Worm (Caenorhabditis elegans) whole organism, late embryonic: ENCODE results near the gene K08D8.2.

ENCODE experiments used
- C08G9.2 ChIP-seq: sonication (generic microtip); optimal IDR thresholded peaks from 2 replicates; lab custom pipeline; 2016; ENCODE audit warnings: mild to moderate bottlenecking, missing genetic modification characterization, moderate library complexity, missing compliant biosample characterization
- ama-1 ChIP-seq: fragments of 150-350 bp; optimal IDR thresholded peaks from 2 replicates; lab custom pipeline; 2014
- ceh-22 ChIP-seq: sonication (generic microtip); optimal IDR thresholded peaks from 2 replicates; lab custom pipeline; 2017; ENCODE audit warnings: missing biosample characterization, missing genetic modification characterization
- ceh-34 ChIP-seq: sonication (generic microtip); optimal IDR thresholded peaks from 2 replicates; lab custom pipeline; 2016; ENCODE audit warnings: mild to moderate bottlenecking, missing genetic modification characterization, missing compliant biosample characterization
- elt-2 ChIP-seq: sonication (generic microtip); optimal IDR thresholded peaks from 2 replicates; lab custom pipeline; 2016; ENCODE audit warnings: missing genetic modification reagents, missing genetic modification characterization, missing compliant biosample characterization
- gmeb-2 ChIP-seq: sonication (generic microtip); optimal IDR thresholded peaks from 2 replicates; lab custom pipeline; 2016; ENCODE audit warnings: missing genetic modification characterization, inconsistent platforms, missing compliant biosample characterization
- hlh-13 ChIP-seq: fragments of 200-800 bp; sonication (Bioruptor generic); optimal IDR thresholded peaks from 2 replicates; lab custom pipeline; 2018; ENCODE audit warnings: mild to moderate bottlenecking, missing genetic modification characterization, missing compliant biosample characterization
- hlh-6 ChIP-seq: sonication (generic microtip); optimal IDR thresholded peaks from 2 replicates; lab custom pipeline; 2016; ENCODE audit warnings: missing genotype, missing genetic modification characterization, missing compliant biosample characterization
- pha-4 ChIP-seq: fragments of 150-350 bp; optimal IDR thresholded peaks from 2 replicates; lab custom pipeline; 2018; ENCODE audit warnings: missing biosample characterization, missing genetic modification reagents, missing genetic modification characterization
- pros-1 ChIP-seq: fragments of 150-350 bp; optimal IDR thresholded peaks from 2 replicates; lab custom pipeline; 2014; ENCODE audit warnings: missing biosample characterization, missing genetic modification reagents, missing genetic modification characterization
- tbx-2 ChIP-seq: sonication (generic microtip); optimal IDR thresholded peaks from 2 replicates; lab custom pipeline; 2016; ENCODE audit warnings: missing genetic modification characterization, missing compliant biosample characterization
- tbx-7 ChIP-seq: sonication (generic microtip); optimal IDR thresholded peaks from 2 replicates; lab custom pipeline; 2016; ENCODE audit warnings: missing genotype, missing genetic modification characterization, missing compliant biosample characterization

- TF ChIP-seq elt-2 (tag; lab: Kevin White, UChicago) (no peak), ceh-22 (no peak), tbx-2 (tag; lab: Kevin White, UChicago) (no peak), pha-4 (no peak), gmeb-2 (tag; lab: Kevin White, UChicago) (no peak), C08G9.2 (tag; lab: Kevin White, UChicago) (no peak), ceh-34 (tag; lab: Kevin White, UChicago) (no peak), pros-1 (tag; lab: Kevin White, UChicago) (no peak), tbx-7 (tag; lab: Kevin White, UChicago) (no peak), ama-1 (lab: Kevin White, UChicago) (no peak), hlh-13 (GFP tag; lab: Kevin White, UChicago) (no peak), hlh-6 (tag; lab: Kevin White, UChicago) (no peak)
Observed at ce11 chrIV:12869383-12869782, 33.5 kb upstream of the K08D8.2 start.
